Fruit fly (Drosophila melanogaster): ENCODE results near the gene FoxK.
A peak's percentile ranks its signal among the peaks of the same experiment; 100 is the strongest.

The FoxK gene

DNA sequence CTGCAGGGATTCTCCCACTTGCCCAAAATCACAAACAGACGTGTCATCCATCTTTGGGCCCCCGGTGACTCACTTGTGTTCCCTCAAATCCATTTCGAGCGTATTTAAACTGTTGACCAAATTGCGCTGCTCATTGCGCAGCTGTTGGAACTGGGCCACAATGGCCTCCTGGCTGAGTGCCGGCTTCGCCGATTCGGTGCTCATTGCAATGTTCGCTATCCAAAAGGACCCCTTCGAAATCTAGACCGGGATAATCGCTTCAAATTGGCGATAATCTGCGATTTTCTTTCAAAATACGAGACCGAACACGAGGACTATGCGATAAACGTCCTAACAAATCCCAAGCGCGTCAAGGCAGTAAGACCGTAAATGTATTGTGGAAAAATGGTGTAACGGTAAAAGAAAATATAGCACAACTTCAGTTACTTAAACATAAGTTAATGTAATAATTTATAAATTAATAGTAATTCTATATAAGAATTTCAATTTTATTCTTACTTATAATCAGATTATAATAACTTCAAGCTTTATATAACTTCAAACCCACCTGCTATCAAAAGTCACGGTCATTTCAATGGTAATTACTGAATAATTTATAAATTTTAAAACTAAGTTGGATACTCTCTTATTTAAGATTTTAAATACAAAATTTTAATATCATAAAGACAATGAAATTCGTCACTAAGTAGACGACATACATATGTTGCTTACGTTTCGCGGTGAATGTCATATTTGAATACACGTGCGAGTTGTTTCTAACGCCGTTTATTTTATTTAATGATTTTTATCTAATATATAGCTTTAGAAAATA, 46.3 kb downstream of the FoxK start, which contains the start of the genes Pfdn2 and Noc1 (continued):
- TF ChIP-seq PHDP (tag; optimal IDR thresholded peaks at IDR 0.05) (no peak), Hr39 (optimal IDR thresholded peaks at IDR 0.05) (no peak), crc (GFP tag; optimal IDR thresholded peaks at IDR 0.05) (no peak), CG13296 (GFP tag; optimal IDR thresholded peaks at IDR 0.05) (no peak), CG18599 (GFP tag; optimal IDR thresholded peaks at IDR 0.05) (no peak), CG1792 (GFP tag; optimal IDR thresholded peaks at IDR 0.05) (no peak), Fer1 (GFP tag; optimal IDR thresholded peaks at IDR 0.05) (no peak), TFAM (GFP tag; optimal IDR thresholded peaks at IDR 0.05) (no peak), sens (GFP tag) (no peak), ato (GFP tag; IDR thresholded peaks at IDR 0.05; ENCODE audit: partially characterized antibody) (no peak), sima (GFP tag; optimal IDR thresholded peaks at IDR 0.05) (no peak), Eip74EF (GFP tag; optimal IDR thresholded peaks at IDR 0.05) (no peak), CG8089 (GFP tag; optimal IDR thresholded peaks at IDR 0.05) (no peak), bbx (GFP tag; IDR thresholded peaks at IDR 0.05; ENCODE audit: partially characterized antibody) (no peak), CG16863 (GFP tag; optimal IDR thresholded peaks at IDR 0.05) (no peak), cato (GFP tag; optimal IDR thresholded peaks at IDR 0.05; ENCODE audit: borderline replicate concordance) (no peak), CG4617 (GFP tag; optimal IDR thresholded peaks at IDR 0.05; ENCODE audit: borderline replicate concordance) (peak; percentile 59), CG2678 (tag; optimal IDR thresholded peaks at IDR 0.05) (no peak), caup (GFP tag; optimal IDR thresholded peaks at IDR 0.05; ENCODE audit: severe bottlenecking) (no peak), ap (GFP tag; IDR thresholded peaks at IDR 0.05) (no peak), Taf1 (GFP tag; IDR thresholded peaks at IDR 0.05) (no peak), CG10147 (GFP tag; optimal IDR thresholded peaks at IDR 0.05) (no peak), CG2129 (GFP tag; IDR thresholded peaks at IDR 0.05; ENCODE audit: partially characterized antibody) (no peak), ftz-f1 (GFP tag; optimal IDR thresholded peaks at IDR 0.05) (no peak), CG42726 (GFP tag; IDR thresholded peaks at IDR 0.05; ENCODE audit: partially characterized antibody) (no peak), CG8359 (GFP tag; optimal IDR thresholded peaks at IDR 0.05; ENCODE audit: borderline replicate concordance) (no peak), vvl (GFP tag; IDR thresholded peaks at IDR 0.05) (peak; percentile 26; the same call in 1 of the 2 replicates), CG8924 (tag; optimal IDR thresholded peaks at IDR 0.05) (peak; percentile 50), insv (GFP tag; optimal IDR thresholded peaks at IDR 0.05) (no peak), zf30C (GFP tag; optimal IDR thresholded peaks at IDR 0.05) (no peak), CG6254 (GFP tag; optimal IDR thresholded peaks at IDR 0.05) (no peak), bowl (GFP tag; IDR thresholded peaks at IDR 0.05) (no peak), Sin3A (optimal IDR thresholded peaks at IDR 0.05) (peak; percentile 5), klu (GFP tag; IDR thresholded peaks at IDR 0.05) (no peak), CG4730 (GFP tag; IDR thresholded peaks at IDR 0.05) (no peak), yki (optimal IDR thresholded peaks at IDR 0.05) (no peak), fd3F (GFP tag; optimal IDR thresholded peaks at IDR 0.05) (peak; percentile 53), Lhr (GFP tag; optimal IDR thresholded peaks at IDR 0.05) (no peak), CG7839 (tag; optimal IDR thresholded peaks at IDR 0.05) (no peak), hkb (optimal IDR thresholded peaks at IDR 0.05) (no peak), hkb (GFP tag; IDR thresholded peaks at IDR 0.05) (no peak; the same call in 1 of the 2 replicates), psq (GFP tag; optimal IDR thresholded peaks at IDR 0.05) (no peak), CG6813 (GFP tag; optimal IDR thresholded peaks at IDR 0.05) (no peak), fd102C (GFP tag; optimal IDR thresholded peaks at IDR 0.05) (no peak), lmd (GFP tag; IDR thresholded peaks at IDR 0.05) (peak; percentile 49), Hand (GFP tag; optimal IDR thresholded peaks at IDR 0.05) (no peak), zfh2 (GFP tag; optimal IDR thresholded peaks at IDR 0.05) (peak; percentile 27), CG17328 (GFP tag; IDR thresholded peaks at IDR 0.05) (peak; percentile 52), CG18262 (tag; optimal IDR thresholded peaks at IDR 0.05) (peak; percentile 66), CG11560 (tag; IDR thresholded peaks at IDR 0.05) (no peak)
